Fruit fly (Drosophila melanogaster): ENCODE results near the gene Usp39.

Gene Usp39

DNA sequence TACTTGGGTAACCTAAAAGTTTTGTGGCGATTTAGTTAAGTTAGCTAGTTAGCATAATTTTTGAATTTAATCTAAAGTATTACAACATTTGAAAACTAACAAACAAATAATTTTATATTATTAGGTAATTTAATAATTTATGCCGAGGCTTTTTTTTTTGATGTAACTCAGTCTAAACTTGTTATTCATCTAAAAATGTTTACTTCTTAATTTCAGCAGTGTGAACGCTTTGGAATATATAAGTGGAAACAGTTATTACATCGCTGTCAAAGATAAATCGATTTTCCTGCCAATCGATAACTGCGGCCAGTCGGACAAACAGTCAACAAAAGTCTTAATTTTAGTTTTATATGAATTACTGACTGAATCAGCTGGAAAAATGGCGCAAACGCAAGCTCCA lies at the start of gene Usp39:
Usp39 (plus strand) TSS at position 288 of the 400 bp plus-strand sequence.
- peak; percentile 4 for TF ChIP-seq CG9948 (tag; optimal IDR thresholded peaks at IDR 0.05)
- no peak for TF ChIP-seq D1 (tag; optimal IDR thresholded peaks at IDR 0.05)

DNA sequence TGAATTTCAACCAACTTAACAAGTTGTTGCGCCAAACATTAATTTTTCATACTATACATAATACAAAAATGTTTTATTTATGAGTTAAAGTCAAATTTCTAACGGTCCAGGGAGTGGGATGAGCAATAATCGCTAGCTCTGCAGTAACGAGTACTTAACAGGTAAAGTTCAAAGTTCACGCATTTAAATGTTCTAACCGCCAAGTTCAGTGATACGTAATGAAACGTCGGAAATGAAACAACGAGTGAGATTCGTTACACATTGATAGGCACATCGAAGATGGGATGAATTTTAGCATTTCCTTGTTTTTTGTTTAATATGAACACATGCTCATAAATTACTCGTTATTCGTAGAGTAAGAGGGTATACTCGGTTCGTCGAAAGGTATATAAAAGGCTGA lies 45.9 kb upstream of the Usp39 start:
- TF ChIP-seq CG8159 (tag; optimal IDR thresholded peaks at IDR 0.05) (no peak), CG17806 (tag; optimal IDR thresholded peaks at IDR 0.05) (no peak), CG12605 (GFP tag; IDR thresholded peaks at IDR 0.05) (no peak), CG9948 (tag; optimal IDR thresholded peaks at IDR 0.05) (no peak)

DNA sequence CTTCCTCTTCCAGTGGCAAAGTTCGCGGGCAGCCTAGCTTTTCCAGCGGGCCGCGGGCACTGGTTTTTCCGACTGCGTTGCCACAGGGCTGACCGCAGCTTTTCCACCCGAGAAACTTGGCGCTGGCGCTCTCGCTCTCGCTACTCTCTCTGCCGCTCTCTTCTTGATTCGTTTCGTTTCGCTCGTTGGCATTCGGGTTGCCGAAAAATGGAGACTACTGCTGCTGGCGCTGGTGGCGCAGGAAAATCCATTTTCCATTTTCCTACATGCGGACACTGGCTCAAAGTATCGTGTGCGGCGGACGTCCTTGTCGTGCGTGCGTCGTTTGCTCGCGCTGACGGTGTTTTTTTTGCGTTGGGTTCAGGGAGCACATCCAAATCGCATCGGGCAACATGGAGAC lies 45.0 kb upstream of the Usp39 start, which contains the start of gene CG42450:
CG42450 (plus strand) TSS at position 249 of the 400 bp plus-strand sequence.
- TF ChIP-seq CG10348 (GFP tag; IDR thresholded peaks at IDR 0.05) (no peak), CG4496 (GFP tag; IDR thresholded peaks at IDR 0.05) (0 out of 3 replicates have a peak, but pooled peaks have one; percentile 15)

DNA sequence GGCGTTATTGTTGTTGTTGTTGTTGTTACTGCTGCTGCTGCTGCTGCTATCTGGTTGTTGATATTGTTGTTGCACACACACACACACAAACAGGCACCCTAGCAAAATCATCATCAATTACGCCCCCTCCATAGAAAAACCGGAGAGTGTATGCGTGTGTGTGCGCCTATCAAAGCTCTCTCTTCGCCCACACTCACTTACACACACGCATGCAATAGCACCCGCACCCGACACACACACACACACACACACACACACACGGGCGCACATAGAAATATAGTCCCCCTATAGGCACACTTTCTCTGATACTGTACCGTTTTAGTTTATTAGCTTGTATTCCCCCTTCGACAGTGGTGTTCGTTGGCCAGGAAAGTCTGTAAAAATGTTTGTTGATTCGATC lies 43.6 kb upstream of the Usp39 start:
- TF ChIP-seq CG4496 (GFP tag; IDR thresholded peaks at IDR 0.05): 0 out of 3 replicates have a peak, but pooled peaks have one; percentile 13
- TF ChIP-seq CG14655 (GFP tag; optimal IDR thresholded peaks at IDR 0.05): no peak

DNA sequence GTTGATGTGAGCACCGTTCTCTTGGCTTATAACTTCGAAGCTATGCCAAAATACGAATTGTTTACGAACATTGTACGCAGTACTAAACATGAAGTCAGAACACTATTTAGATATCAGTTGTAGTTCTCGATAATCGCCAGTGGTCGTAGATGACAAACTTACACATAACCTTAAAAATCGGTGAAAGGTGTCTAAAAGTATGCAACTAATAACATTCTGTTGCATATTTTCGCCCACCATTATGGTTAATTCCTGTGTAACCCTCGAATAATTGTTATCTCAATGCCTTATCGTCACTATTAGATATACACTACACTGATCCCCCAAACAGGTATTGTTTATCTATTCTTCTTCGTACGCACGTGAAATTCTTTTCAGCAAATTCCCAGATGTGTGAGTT lies 43.1 kb upstream of the Usp39 start:
- no peak for TF ChIP-seq CG17806 (tag; optimal IDR thresholded peaks at IDR 0.05)
- TF ChIP-seq fd96Ca (GFP tag; IDR thresholded peaks at IDR 0.05): no peak
- TF ChIP-seq CG9948 (tag; optimal IDR thresholded peaks at IDR 0.05): no peak
- no peak for TF ChIP-seq Pif1B (GFP tag; optimal IDR thresholded peaks at IDR 0.05)
- TF ChIP-seq CG10348 (GFP tag; IDR thresholded peaks at IDR 0.05): no peak
- TF ChIP-seq D1 (tag; optimal IDR thresholded peaks at IDR 0.05): no peak
- no peak for TF ChIP-seq CG4496 (GFP tag; IDR thresholded peaks at IDR 0.05)
- no peak for TF ChIP-seq Pif1A (GFP tag; optimal IDR thresholded peaks at IDR 0.05)
- no peak for TF ChIP-seq CG8301 (tag; optimal IDR thresholded peaks at IDR 0.05)
- TF ChIP-seq Snoo (tag; optimal IDR thresholded peaks at IDR 0.05): no peak
- no peak for TF ChIP-seq CG14655 (GFP tag; optimal IDR thresholded peaks at IDR 0.05)

DNA sequence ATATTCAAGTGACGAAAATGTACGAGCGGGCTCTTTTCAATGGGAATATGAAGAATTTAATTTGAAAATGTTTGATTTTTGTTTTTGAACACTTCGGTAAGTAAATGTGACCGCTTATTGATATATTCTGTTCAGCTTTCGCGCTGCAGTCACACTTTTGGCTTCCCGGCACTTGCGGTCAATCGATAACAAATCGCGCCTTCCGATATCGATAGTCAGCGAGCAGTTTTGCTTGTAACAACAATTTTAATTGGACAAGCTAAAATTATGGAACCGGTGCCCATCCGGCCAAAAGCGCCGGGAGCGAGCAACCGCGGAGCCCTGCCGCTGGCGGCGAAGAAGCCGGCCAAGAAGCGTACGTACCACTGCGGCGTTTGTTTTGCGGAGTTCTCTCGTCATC lies 27.6 kb upstream of the Usp39 start, which contains the start of gene CG7101:
CG7101 (plus strand) TSS at position 196 of the 400 bp plus-strand sequence.
- no peak for TF ChIP-seq D1 (tag; optimal IDR thresholded peaks at IDR 0.05)
- no peak for TF ChIP-seq CG34367 (tag; optimal IDR thresholded peaks at IDR 0.05)
- TF ChIP-seq CG9948 (tag; optimal IDR thresholded peaks at IDR 0.05): no peak
- no peak for TF ChIP-seq EcR (GFP tag; optimal IDR thresholded peaks at IDR 0.05)
- TF ChIP-seq rn (GFP tag; IDR thresholded peaks at IDR 0.05): no peak

DNA sequence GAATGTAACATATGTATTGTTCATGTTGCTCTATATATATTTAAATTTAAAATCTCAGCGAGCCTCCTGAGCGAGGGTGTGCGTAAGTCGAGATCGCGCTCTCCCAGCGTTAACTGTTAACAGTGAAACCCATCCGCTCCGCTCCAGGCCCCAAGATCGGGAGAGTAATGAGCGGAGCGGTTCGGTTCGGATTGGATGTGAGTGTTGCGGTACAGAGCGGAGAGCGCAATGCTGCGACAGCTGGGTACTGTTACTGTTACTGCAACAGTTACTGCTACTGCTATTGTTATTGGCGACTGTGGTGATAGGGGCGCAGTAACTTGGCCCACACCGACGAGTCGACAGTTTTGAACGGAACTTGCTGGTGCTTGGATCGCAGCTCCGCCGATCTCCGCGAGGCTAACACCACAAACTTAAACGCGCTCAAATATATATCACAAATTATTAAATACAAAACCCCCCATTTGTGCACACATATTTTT lies 25.6 kb upstream of the Usp39 start, which contains the start of gene Pvf1:
Pvf1 (plus strand) TSS at position 312 of the 482 bp plus-strand sequence.
- TF ChIP-seq CG34367 (tag; optimal IDR thresholded peaks at IDR 0.05): no peak
- TF ChIP-seq gl (tag; optimal IDR thresholded peaks at IDR 0.05): no peak
- no peak for TF ChIP-seq CG14655 (GFP tag; optimal IDR thresholded peaks at IDR 0.05)
- peak; percentile 57 for TF ChIP-seq CG13204 (GFP tag; optimal IDR thresholded peaks at IDR 0.05)
- TF ChIP-seq CG10348 (GFP tag; IDR thresholded peaks at IDR 0.05): no peak
- peak; percentile 51; the same call in 1 of the 2 replicates for TF ChIP-seq Ets98B (GFP tag; IDR thresholded peaks at IDR 0.05)
- peak; percentile 40; the same call in 1 of the 2 replicates for TF ChIP-seq CG12605 (GFP tag; IDR thresholded peaks at IDR 0.05)
- TF ChIP-seq fd96Ca (GFP tag; IDR thresholded peaks at IDR 0.05): 0 out of 3 replicates have a peak, but pooled peaks have one; percentile 16
- no peak for TF ChIP-seq CG15710 (tag; optimal IDR thresholded peaks at IDR 0.05)
- no peak for TF ChIP-seq Pif1A (GFP tag; optimal IDR thresholded peaks at IDR 0.05)
- TF ChIP-seq Pif1B (GFP tag; optimal IDR thresholded peaks at IDR 0.05): peak; percentile 42
- TF ChIP-seq rn (GFP tag; IDR thresholded peaks at IDR 0.05): no peak
- TF ChIP-seq CG32121 (GFP tag; IDR thresholded peaks at IDR 0.05): no peak
- peak; percentile 59; the same call in 1 of the 3 replicates for TF ChIP-seq CG4496 (GFP tag; IDR thresholded peaks at IDR 0.05)

DNA sequence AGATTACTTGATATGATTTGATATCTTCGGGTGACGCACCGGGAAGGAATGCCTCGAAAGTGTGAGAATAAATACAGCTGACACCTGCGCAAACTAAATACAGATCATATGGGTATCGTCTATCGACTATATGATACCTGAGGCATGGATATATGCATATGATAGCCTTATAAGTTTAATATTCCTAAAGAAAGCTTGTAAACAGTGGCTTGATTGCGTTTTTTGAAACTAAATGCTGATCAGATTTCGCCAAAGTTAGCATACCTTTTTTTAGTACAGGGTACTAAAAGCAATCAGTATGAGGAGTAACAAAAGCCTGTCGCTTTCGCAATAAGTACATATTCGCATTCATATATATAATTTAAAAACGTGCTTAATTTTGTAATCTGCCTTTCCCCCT lies 23.6 kb upstream of the Usp39 start:
- TF ChIP-seq CG8301 (tag; optimal IDR thresholded peaks at IDR 0.05) (no peak), CG13204 (GFP tag; optimal IDR thresholded peaks at IDR 0.05) (no peak), D1 (tag; optimal IDR thresholded peaks at IDR 0.05) (no peak), CG8159 (tag; optimal IDR thresholded peaks at IDR 0.05) (peak; percentile 70), CG15710 (tag; optimal IDR thresholded peaks at IDR 0.05) (no peak), Pif1B (GFP tag; optimal IDR thresholded peaks at IDR 0.05) (peak; percentile 47), CG10348 (GFP tag; IDR thresholded peaks at IDR 0.05) (no peak), Ets98B (GFP tag; IDR thresholded peaks at IDR 0.05) (peak; percentile 41; the same call in 1 of the 2 replicates), fd96Ca (GFP tag; IDR thresholded peaks at IDR 0.05) (0 out of 3 replicates have a peak, but pooled peaks have one; percentile 40), CG32121 (GFP tag; IDR thresholded peaks at IDR 0.05) (0 out of 2 replicates have a peak, but pooled peaks have one; percentile 15), CG17806 (tag; optimal IDR thresholded peaks at IDR 0.05) (peak; percentile 60), gl (tag; optimal IDR thresholded peaks at IDR 0.05) (no peak), EcR (GFP tag; optimal IDR thresholded peaks at IDR 0.05) (no peak), rn (GFP tag; IDR thresholded peaks at IDR 0.05) (0 out of 2 replicates have a peak, but pooled peaks have one; percentile 19), CG14655 (GFP tag; optimal IDR thresholded peaks at IDR 0.05) (peak; percentile 23), CG34367 (tag; optimal IDR thresholded peaks at IDR 0.05) (no peak), CG4496 (GFP tag; IDR thresholded peaks at IDR 0.05) (peak; percentile 65; the same call in 2 of the 3 replicates), CG9948 (tag; optimal IDR thresholded peaks at IDR 0.05) (no peak), CG12605 (GFP tag; IDR thresholded peaks at IDR 0.05) (no peak), Snoo (tag; optimal IDR thresholded peaks at IDR 0.05) (peak; percentile 71), Pif1A (GFP tag; optimal IDR thresholded peaks at IDR 0.05) (peak; percentile 65)
